Worm (Caenorhabditis elegans) whole organism, L1 larva: ENCODE results near the gene hpo-26.
A peak's percentile ranks its signal among the peaks of the same experiment; 100 is the strongest.
"Not testable (repeated sequence)": the region's sequence is repeated elsewhere in the genome, so short reads cannot be mapped to it uniquely, and the experiment has no call there.

Experiments used
- aha-1 ChIP-seq: fragments of 150-350 bp; optimal IDR thresholded peaks from 2 replicates; lab custom pipeline; 2014; ENCODE audit warnings: missing biosample characterization, missing genetic modification characterization
- alr-1 ChIP-seq: fragments of 200-800 bp; sonication (Bioruptor generic); optimal IDR thresholded peaks from 2 replicates; lab custom pipeline; 2018; ENCODE audit warnings: borderline replicate concordance, mild to moderate bottlenecking, missing genetic modification characterization, missing compliant biosample characterization
- aly-2 ChIP-seq: fragments of 150-350 bp; optimal IDR thresholded peaks from 2 replicates; lab custom pipeline; 2014; ENCODE audit warnings: missing biosample characterization, missing genetic modification characterization
- ama-1 ChIP-seq: fragments of 150-350 bp; optimal IDR thresholded peaks from 2 replicates; lab custom pipeline; 2014
- blmp-1 ChIP-seq: fragments of 150-350 bp; optimal IDR thresholded peaks from 2 replicates; lab custom pipeline; 2014; ENCODE audit warnings: missing biosample characterization, missing genetic modification characterization
- ceh-82 ChIP-seq, 3 experiments: fragments of 150-350 bp in 1 of 3; sonication (generic microtip) in 2 of 3; optimal IDR thresholded peaks; 2 replicates each; lab custom pipeline; 2014 to 2017; ENCODE audit warnings: missing biosample characterization in 3 of 3, missing genetic modification characterization in 3 of 3
- ceh-90 ChIP-seq: sonication (generic microtip); optimal IDR thresholded peaks from 2 replicates; lab custom pipeline; 2016; ENCODE audit warnings: missing genetic modification characterization, missing compliant biosample characterization
- dpl-1 ChIP-seq, 3 experiments: fragments of 150-350 bp in 2 of 3; sonication (generic microtip) in 1 of 3; optimal IDR thresholded peaks; 2 replicates each; lab custom pipeline; 2014 to 2017; ENCODE audit warnings: missing biosample characterization in 3 of 3, missing genetic modification characterization in 3 of 3, missing genetic modification reagents in 3 of 3
- efl-1 ChIP-seq, 4 experiments: fragments of 150-350 bp; optimal IDR thresholded peaks in 3 of 4; peaks in 1 of 4; 1 replicate in 1 of 4; 2 replicates in 3 of 4; lab custom pipeline; 2014; ENCODE audit warnings: missing biosample characterization in 2 of 4, missing genetic modification characterization in 2 of 4, missing genetic modification reagents in 2 of 4
- efl-3 ChIP-seq: fragments of 200-800 bp; sonication (Bioruptor generic); optimal IDR thresholded peaks from 2 replicates; lab custom pipeline; 2018; ENCODE audit warnings: mild to moderate bottlenecking, missing genetic modification characterization, missing compliant biosample characterization
- egl-27 ChIP-seq, 2 experiments: fragments of 150-350 bp in 1 of 2; sonication (generic microtip); optimal IDR thresholded peaks; 3 replicates each; lab custom pipeline; 2017 to 2018; ENCODE audit warnings: missing biosample characterization in 2 of 2, missing genetic modification characterization in 2 of 2, missing genetic modification reagents in 2 of 2
- elt-2 ChIP-seq: sonication (generic microtip); optimal IDR thresholded peaks from 2 replicates; lab custom pipeline; 2016; ENCODE audit warnings: missing genetic modification characterization, mild to moderate bottlenecking, inconsistent platforms, missing compliant biosample characterization, missing genetic modification reagents
- elt-3 ChIP-seq, 6 experiments: fragments of 150-350 bp in 1 of 6; sonication (generic microtip); optimal IDR thresholded peaks; 2 replicates each; lab custom pipeline; 2017 to 2018; ENCODE audit warnings: missing biosample characterization in 6 of 6, missing genetic modification characterization in 6 of 6, inconsistent platforms in 1 of 6
- fkh-10 ChIP-seq: sonication (generic microtip); optimal IDR thresholded peaks from 2 replicates; lab custom pipeline; 2017; ENCODE audit warnings: missing biosample characterization, missing genetic modification reagents, missing genetic modification characterization
- fkh-4 ChIP-seq: sonication (generic microtip); optimal IDR thresholded peaks from 2 replicates; lab custom pipeline; 2016; ENCODE audit warnings: missing compliant biosample characterization, missing genetic modification characterization, borderline replicate concordance
- grh-1 ChIP-seq: fragments of 200-800 bp; sonication (Bioruptor generic); IDR thresholded peaks from 2 replicates; pipeline ENCODE4 v1.3.6; 2022; ENCODE audit warnings: missing genetic modification reagents, missing genetic modification characterization, missing compliant biosample characterization
- jun-1 ChIP-seq: fragments of 150-350 bp; optimal IDR thresholded peaks from 2 replicates; lab custom pipeline; 2014; ENCODE audit warnings: missing biosample characterization, missing genetic modification reagents, missing genetic modification characterization
- lin-14 ChIP-seq: fragments of 200-800 bp; sonication (Bioruptor generic); optimal IDR thresholded peaks from 2 replicates; lab custom pipeline; 2018; ENCODE audit warnings: mild to moderate bottlenecking, missing genetic modification characterization, moderate library complexity, missing compliant biosample characterization
- lin-35 ChIP-seq, 2 experiments: fragments of 150-350 bp; optimal IDR thresholded peaks; 2 replicates each; lab custom pipeline; 2014; ENCODE audit warnings: missing biosample characterization in 2 of 2, missing genetic modification characterization in 2 of 2, missing genetic modification reagents in 2 of 2
- lsy-2 ChIP-seq, 2 experiments: fragments of 150-350 bp; optimal IDR thresholded peaks; 2 replicates each; lab custom pipeline; 2014; ENCODE audit warnings: missing biosample characterization in 2 of 2, missing genetic modification characterization in 2 of 2
- mab-9 ChIP-seq: fragments of 200-800 bp; sonication (Bioruptor generic); IDR thresholded peaks from 2 replicates; pipeline ENCODE4 v1.3.6; 2022; ENCODE audit warnings: missing genetic modification reagents, missing genetic modification characterization, missing compliant biosample characterization
- nhr-11 ChIP-seq: fragments of 150-350 bp; optimal IDR thresholded peaks from 2 replicates; lab custom pipeline; 2014; ENCODE audit warnings: missing biosample characterization, missing genetic modification characterization
- nhr-19 ChIP-seq: fragments of 200-800 bp; sonication (Bioruptor generic); conservative IDR thresholded peaks from 2 replicates; pipeline ENCODE4 v1.3.6; 2022; ENCODE audit warnings: missing genetic modification characterization, missing compliant biosample characterization
- nhr-20 ChIP-seq: sonication (generic microtip); optimal IDR thresholded peaks from 2 replicates; lab custom pipeline; 2016; ENCODE audit warnings: mild to moderate bottlenecking, missing genetic modification characterization, missing compliant biosample characterization
- nhr-28 ChIP-seq: fragments of 150-350 bp; optimal IDR thresholded peaks from 2 replicates; lab custom pipeline; 2014; ENCODE audit warnings: missing biosample characterization, missing genetic modification characterization
- nhr-71 ChIP-seq: sonication (generic microtip); optimal IDR thresholded peaks from 2 replicates; lab custom pipeline; 2016; ENCODE audit warnings: mild to moderate bottlenecking, missing genetic modification characterization, moderate library complexity, missing compliant biosample characterization
- nhr-77 ChIP-seq: fragments of 150-350 bp; optimal IDR thresholded peaks from 2 replicates; lab custom pipeline; 2014; ENCODE audit warnings: missing biosample characterization, missing genetic modification characterization
- pag-3 ChIP-seq: sonication (generic microtip); optimal IDR thresholded peaks from 2 replicates; lab custom pipeline; 2017; ENCODE audit warnings: missing genetic modification characterization, mild to moderate bottlenecking, missing compliant biosample characterization, antibody characterized with exemption, borderline replicate concordance; ENCODE audit not compliant: insufficient read depth
- pqm-1 ChIP-seq: sonication (generic microtip); optimal IDR thresholded peaks from 3 replicates; lab custom pipeline; 2017; ENCODE audit warnings: missing biosample characterization, missing genetic modification characterization
- rnt-1 ChIP-seq: sonication (generic microtip); optimal IDR thresholded peaks from 2 replicates; lab custom pipeline; 2016; ENCODE audit warnings: mild to moderate bottlenecking, missing genetic modification characterization, moderate library complexity, missing compliant biosample characterization
- skn-1 ChIP-seq: fragments of 150-350 bp; optimal IDR thresholded peaks from 2 replicates; lab custom pipeline; 2014; ENCODE audit warnings: missing biosample characterization, missing genetic modification characterization
- snpc-4 ChIP-seq: fragments of 150-350 bp; optimal IDR thresholded peaks from 2 replicates; lab custom pipeline; 2014; ENCODE audit warnings: missing biosample characterization, missing genetic modification characterization
- snu-23 ChIP-seq: sonication (generic microtip); optimal IDR thresholded peaks from 2 replicates; lab custom pipeline; 2016; ENCODE audit warnings: missing genetic modification characterization, missing compliant biosample characterization
- sup-37 ChIP-seq: fragments of 200-800 bp; sonication (Bioruptor generic); optimal IDR thresholded peaks from 2 replicates; lab custom pipeline; 2018; ENCODE audit warnings: mild to moderate bottlenecking, missing genetic modification characterization, missing compliant biosample characterization
- tbx-2 ChIP-seq: sonication (generic microtip); optimal IDR thresholded peaks from 2 replicates; lab custom pipeline; 2016; ENCODE audit warnings: missing genetic modification characterization, missing compliant biosample characterization
- zip-4 ChIP-seq: fragments of 200-800 bp; sonication (Bioruptor generic); optimal IDR thresholded peaks from 2 replicates; lab custom pipeline; 2018; ENCODE audit warnings: mild to moderate bottlenecking, missing genetic modification characterization, moderate library complexity, missing compliant biosample characterization

hpo-26 gene

DNA sequence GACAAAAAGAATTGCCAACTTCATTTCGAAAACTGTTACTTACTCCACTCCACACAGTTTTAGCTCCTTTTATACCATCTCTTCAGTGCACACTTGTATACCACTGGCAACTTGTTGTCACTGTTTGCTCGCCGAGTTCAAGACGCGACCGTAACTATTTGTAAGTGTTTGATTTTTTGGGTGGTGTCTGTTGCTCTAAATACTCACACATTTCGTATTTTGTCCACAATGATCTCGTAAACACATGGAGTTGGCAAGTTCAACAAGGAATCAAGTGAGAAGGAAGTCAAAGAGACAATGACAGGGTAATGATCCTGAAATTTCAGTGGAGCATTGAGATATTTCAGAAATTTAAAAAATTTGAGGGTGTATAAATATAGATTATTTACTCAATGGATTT is at the start of gene hpo-26:
TSS of gene hpo-26 (minus strand) at position 31 of the 400 bp plus-strand sequence.
- TF ChIP-seq zip-4 (GFP tag; lab: Kevin White, UChicago) = no peak
- TF ChIP-seq nhr-19 = no peak
- no peak for TF ChIP-seq egl-27 (tag; optimal IDR thresholded peaks at IDR 0.05; lab: Kevin White, UChicago)
- TF ChIP-seq rnt-1 (tag; lab: Kevin White, UChicago) = no peak
- no peak for TF ChIP-seq snpc-4
- no peak for TF ChIP-seq grh-1 (GFP tag; lab: Robert Waterston, UW)
- no peak for TF ChIP-seq fkh-10
- no peak for TF ChIP-seq fkh-4 (tag; lab: Kevin White, UChicago)
- peak in 1 of 2 experiments; percentile 9 for TF ChIP-seq lsy-2 (tag; optimal IDR thresholded peaks at IDR 0.05; lab: Kevin White, UChicago)
- no peak for TF ChIP-seq lin-35 (GFP tag; optimal IDR thresholded peaks at IDR 0.05; lab: Kevin White, UChicago)
- TF ChIP-seq tbx-2 (tag; lab: Kevin White, UChicago) = no peak
- peak in 1 of 3 experiments; percentile 12 for TF ChIP-seq ceh-82 (tag; optimal IDR thresholded peaks at IDR 0.05; lab: Kevin White, UChicago)
- TF ChIP-seq nhr-71 (tag; lab: Kevin White, UChicago) = peak; percentile 21
- peak; percentile 81 for TF ChIP-seq nhr-77 (tag; lab: Kevin White, UChicago)
- TF ChIP-seq pag-3 = no peak
- TF ChIP-seq lin-14 (GFP tag; lab: Kevin White, UChicago) = peak; percentile 15

DNA sequence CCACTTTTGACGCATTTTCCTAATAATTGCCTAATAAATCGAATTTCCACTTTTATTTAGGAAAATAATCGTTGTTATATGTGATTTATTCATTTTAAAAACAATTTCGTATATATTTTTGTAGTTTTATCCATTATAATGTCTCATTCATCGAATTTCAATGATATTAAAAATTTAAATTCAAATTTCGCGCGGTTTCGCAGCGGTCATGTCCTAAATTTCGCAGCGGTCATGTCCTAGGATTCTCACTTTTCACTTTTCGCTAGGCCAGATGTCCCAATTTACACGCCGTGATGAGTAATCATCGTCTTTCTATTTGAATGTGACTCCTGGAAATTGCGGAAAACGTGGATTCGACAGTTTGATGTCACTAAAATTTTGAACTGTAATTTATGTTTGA is 48.9 kb upstream of the hpo-26 start, which contains the start of gene ZK1055.4:
TSS of gene ZK1055.4 (plus strand) at position 301 of the 400 bp plus-strand sequence.
- peak in 1 of 3 experiments; percentile 4 for TF ChIP-seq dpl-1 (GFP tag; optimal IDR thresholded peaks at IDR 0.05; lab: Kevin White, UChicago)
- peak; percentile 44 for TF ChIP-seq blmp-1
- TF ChIP-seq efl-1 (optimal IDR thresholded peaks at IDR 0.05; lab: Kevin White, UChicago) = not testable (repeated sequence)
- TF ChIP-seq efl-1 (GFP tag; optimal IDR thresholded peaks at IDR 0.05 in 1 of 2; lab: Kevin White, UChicago) = peak in 1 of 2 experiments; percentile 17

DNA sequence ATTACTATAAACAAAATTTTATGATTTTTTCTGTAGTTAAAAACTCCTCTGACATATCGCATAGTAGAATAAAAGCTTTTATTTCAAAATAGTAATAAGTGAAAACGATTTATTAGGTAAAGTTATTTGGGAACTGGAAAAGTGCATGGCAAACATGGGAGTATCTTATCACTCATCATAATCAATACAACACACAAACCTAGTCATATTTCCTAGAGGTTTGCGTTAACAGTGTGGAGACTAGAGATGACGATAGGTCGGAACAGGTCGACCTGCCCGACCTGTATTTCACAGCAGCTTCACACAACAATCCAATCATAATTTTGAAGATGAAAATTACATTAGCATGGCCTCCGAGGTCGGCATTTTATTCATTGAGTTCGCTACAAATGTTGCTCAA is 47.1 kb upstream of the hpo-26 start, which contains the start of gene EGAP9.3:
TSS of gene EGAP9.3 (minus strand) at position 131 of the 400 bp plus-strand sequence.
- TF ChIP-seq elt-2 (tag; lab: Kevin White, UChicago) (no peak), efl-1 (optimal IDR thresholded peaks at IDR 0.05; lab: Kevin White, UChicago) (no peak), efl-1 (GFP tag; optimal IDR thresholded peaks at IDR 0.05 in 1 of 2; lab: Kevin White, UChicago) (no peak), fkh-10 (no peak), nhr-11 (tag; lab: Kevin White, UChicago) (no peak), aly-2 (tag; lab: Kevin White, UChicago) (no peak), efl-3 (GFP tag; lab: Kevin White, UChicago) (no peak), ceh-90 (tag; lab: Kevin White, UChicago) (no peak), zip-4 (GFP tag; lab: Kevin White, UChicago) (no peak), lin-35 (GFP tag; optimal IDR thresholded peaks at IDR 0.05; lab: Kevin White, UChicago) (no peak), lin-14 (GFP tag; lab: Kevin White, UChicago) (no peak), nhr-28 (tag; lab: Kevin White, UChicago) (no peak), elt-3 (tag; optimal IDR thresholded peaks at IDR 0.05; lab: Kevin White, UChicago) (no peak), mab-9 (no peak), nhr-20 (tag; lab: Kevin White, UChicago) (no peak), nhr-77 (tag; lab: Kevin White, UChicago) (no peak)

DNA sequence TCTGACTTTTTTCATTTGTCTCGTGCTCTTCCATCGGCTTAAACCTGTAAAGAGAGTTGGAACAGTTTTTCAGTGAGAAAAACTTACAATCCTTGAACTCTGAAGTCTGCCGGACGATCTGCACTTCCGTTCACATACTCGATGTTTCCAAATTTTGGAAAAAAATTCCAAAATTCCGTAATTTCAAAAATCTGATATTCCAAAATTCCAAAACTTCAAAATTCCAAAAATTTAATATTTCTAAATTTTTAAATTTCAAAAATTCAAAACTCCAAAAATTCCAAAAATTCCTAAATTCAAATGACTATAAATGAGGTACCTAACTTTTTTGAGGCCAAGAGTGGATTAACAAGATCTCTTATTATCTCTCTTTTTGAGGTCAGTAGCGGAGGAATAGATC is 43.7 kb upstream of the hpo-26 start, which contains the start of gene EGAP9.4:
TSS of gene EGAP9.4 (plus strand) at position 301 of the 400 bp plus-strand sequence.
- no peak for TF ChIP-seq ama-1 (lab: Kevin White, UChicago)
- no peak for TF ChIP-seq pqm-1 (tag; lab: Kevin White, UChicago)
- no peak for TF ChIP-seq tbx-2 (tag; lab: Kevin White, UChicago)
- TF ChIP-seq jun-1 (tag; lab: Kevin White, UChicago) = no peak
- TF ChIP-seq snu-23 (GFP tag; lab: Kevin White, UChicago) = no peak
- no peak for TF ChIP-seq sup-37 (GFP tag; lab: Kevin White, UChicago)
- no peak for TF ChIP-seq aha-1
- TF ChIP-seq zip-4 (GFP tag; lab: Kevin White, UChicago) = no peak
- no peak for TF ChIP-seq skn-1 (tag; lab: Kevin White, UChicago)
- no peak for TF ChIP-seq alr-1 (tag; lab: Kevin White, UChicago)
- TF ChIP-seq, all 84 proteins: peak for 0
